Fruit fly (Drosophila melanogaster) whole organism, embryonic: Measurements from ENCODE around the gene CG6931.

Experiments used
- ato ChIP-seq: fragments of 200-800 bp; sonication (Bioruptor generic); IDR thresholded peaks from 2 replicates; pipeline ENCODE4 v1.3.6; 2022; ENCODE audit warnings: missing biosample characterization, missing genetic modification characterization; ENCODE audit not compliant: partially characterized antibody
- grn ChIP-seq: fragments of 200-800 bp; sonication (Bioruptor generic); optimal IDR thresholded peaks from 3 replicates; lab custom pipeline; 2017; ENCODE audit warnings: missing biosample characterization, missing genetic modification characterization
- p53 ChIP-seq: fragments of 200-800 bp; sonication (Bioruptor generic); optimal IDR thresholded peaks from 2 replicates; lab custom pipeline; 2016; ENCODE audit warnings: missing biosample characterization, missing genetic modification characterization

- TF ChIP-seq grn (GFP tag; lab: Kevin White, UChicago) (no peak), p53 (GFP tag; lab: Kevin White, UChicago) (no peak), ato (GFP tag; lab: Robert Waterston, UW) (no peak)
Measured at dm6 chr3L:11973690-11974089, 16.8 kb upstream of the CG6931 start, which contains the start of gene CG42397.
